Worm (Caenorhabditis elegans): ENCODE results near the gene F13D11.3.

Gene F13D11.3

DNA sequence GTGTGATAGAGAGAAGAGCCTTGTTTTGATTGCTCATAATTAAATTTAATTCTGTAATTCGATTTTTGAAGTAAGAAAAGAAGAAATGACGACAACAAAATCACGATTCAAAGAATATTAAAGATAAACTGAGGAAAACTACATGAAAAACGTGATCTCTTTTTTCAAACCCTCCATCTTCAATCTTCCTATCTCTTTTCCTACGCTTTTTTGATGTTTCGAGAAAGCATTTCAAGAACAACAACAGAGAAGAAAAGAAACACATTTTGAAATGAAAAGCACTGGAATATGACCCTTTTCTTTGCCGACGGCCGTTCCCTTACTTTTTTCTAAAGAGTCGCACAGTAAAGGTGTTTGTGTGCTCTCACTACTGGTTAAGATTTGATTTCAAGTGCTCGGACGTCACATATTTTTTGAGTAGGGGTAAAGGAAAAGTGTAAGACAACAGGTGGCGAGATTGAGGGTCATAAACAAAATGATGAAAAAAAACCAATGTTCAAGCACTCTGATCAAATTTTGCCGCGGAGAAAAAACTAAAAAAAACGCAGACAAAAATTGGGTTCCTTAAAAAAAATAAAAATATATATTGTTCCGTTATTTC lies at the start of gene F13D11.3:
Gene F13D11.3 (minus strand): TSS at position 51 of the 601 bp plus-strand sequence.
- TF ChIP-seq attf-5 (GFP tag; optimal IDR thresholded peaks at IDR 0.05) (no peak), fkh-3 (tag; optimal IDR thresholded peaks at IDR 0.05) (no peak), aptf-2 (GFP tag; conservative IDR thresholded peaks at IDR 0.05) (no peak), attf-3 (GFP tag; conservative IDR thresholded peaks at IDR 0.05) (no peak), ceh-58 (GFP tag; IDR thresholded peaks at IDR 0.05) (no peak), attf-6 (GFP tag; IDR thresholded peaks at IDR 0.05) (no peak), ccch-3 (GFP tag; optimal IDR thresholded peaks at IDR 0.05) (no peak)

DNA sequence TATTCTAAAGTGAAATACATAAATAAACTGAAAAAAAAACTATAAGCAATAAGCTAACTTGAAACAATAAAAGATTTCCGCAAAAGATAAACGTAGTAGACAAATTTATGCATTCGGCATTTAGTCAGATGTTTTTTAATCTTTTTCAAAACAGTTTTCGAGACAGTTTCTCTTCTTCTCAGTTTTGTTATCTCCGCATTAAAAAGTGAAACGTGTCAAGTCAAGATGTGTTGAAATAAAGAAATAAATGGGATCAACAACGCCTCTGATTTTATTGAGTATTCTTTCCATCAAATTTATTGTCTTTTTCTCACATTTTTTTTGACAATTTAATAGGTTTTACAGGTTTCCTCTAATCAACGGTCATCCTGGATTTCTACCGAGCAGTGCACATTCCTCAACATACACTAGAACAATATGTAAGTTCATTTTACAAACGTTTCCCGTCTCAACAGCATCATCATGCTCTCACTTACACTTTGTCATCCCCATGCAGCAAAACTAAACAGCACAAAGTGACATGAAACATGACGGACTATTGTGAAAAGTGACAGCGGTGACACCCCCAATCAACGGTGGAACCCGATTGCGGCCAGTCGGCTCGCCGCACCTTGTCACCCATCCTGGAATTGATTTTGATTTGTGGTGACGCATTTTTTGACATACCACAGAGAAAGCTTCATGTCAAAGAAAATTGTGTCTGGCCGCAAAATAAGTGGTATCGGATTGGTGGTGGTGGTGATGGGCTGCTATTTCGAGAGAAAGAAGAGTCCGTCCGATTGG lies 48.9 kb upstream of the F13D11.3 start:
- no peak for TF ChIP-seq let-526 (GFP tag; IDR thresholded peaks at IDR 0.05)
- no peak for TF ChIP-seq cebp-1 (GFP tag; IDR thresholded peaks at IDR 0.05)
- no peak for TF ChIP-seq cebp-1 (tag; optimal IDR thresholded peaks at IDR 0.05)
- TF ChIP-seq repo-1 (tag; optimal IDR thresholded peaks at IDR 0.05), result no peak
- TF ChIP-seq madf-8 (GFP tag; conservative IDR thresholded peaks at IDR 0.05), result no peak

ce11 chrX:5854163-5854451 lies 48.4 kb upstream of the F13D11.3 start, which contains the start of gene hog-1:
Gene hog-1, minus strand, starts transcription at chrX:5854263.
- TF ChIP-seq cebp-1 (GFP tag; IDR thresholded peaks at IDR 0.05), result no peak
- no peak for TF ChIP-seq cebp-1 (tag; optimal IDR thresholded peaks at IDR 0.05)
- no peak for TF ChIP-seq B0035.1 (tag; optimal IDR thresholded peaks at IDR 0.05)
- no peak for TF ChIP-seq madf-6 (GFP tag; IDR thresholded peaks at IDR 0.05)
- TF ChIP-seq unc-62 (GFP tag; optimal IDR thresholded peaks at IDR 0.05), result no peak
- TF ChIP-seq F55B11.4 (tag; optimal IDR thresholded peaks at IDR 0.05; ENCODE audit: borderline replicate concordance, insufficient read depth), result no peak
- TF ChIP-seq hmg-1.2 (GFP tag; IDR thresholded peaks at IDR 0.05), result no peak
- TF ChIP-seq F57C9.4 (tag; optimal IDR thresholded peaks at IDR 0.05), result no peak
- no peak for TF ChIP-seq dpl-1 (GFP tag; optimal IDR thresholded peaks at IDR 0.05)
- TF ChIP-seq atf-7 (tag; optimal IDR thresholded peaks at IDR 0.05), result no peak
- TF ChIP-seq dox-1 (GFP tag; IDR thresholded peaks at IDR 0.05), result no peak
- no peak for TF ChIP-seq egl-18 (GFP tag; IDR thresholded peaks at IDR 0.05)
- no peak for TF ChIP-seq ZK185.1 (tag; optimal IDR thresholded peaks at IDR 0.05; ENCODE audit: poor library complexity, severe bottlenecking)
- TF ChIP-seq snpc-1.1 (tag; optimal IDR thresholded peaks at IDR 0.05; ENCODE audit: insufficient read depth), result no peak
- no peak for TF ChIP-seq attf-5 (GFP tag; optimal IDR thresholded peaks at IDR 0.05)
- no peak for TF ChIP-seq ztf-25 (GFP tag; IDR thresholded peaks at IDR 0.05)
- TF ChIP-seq D2030.7 (GFP tag; IDR thresholded peaks at IDR 0.05), result no peak
- no peak for TF ChIP-seq bed-1 (GFP tag; IDR thresholded peaks at IDR 0.05)
- no peak for TF ChIP-seq madf-3 (GFP tag; IDR thresholded peaks at IDR 0.05)

DNA sequence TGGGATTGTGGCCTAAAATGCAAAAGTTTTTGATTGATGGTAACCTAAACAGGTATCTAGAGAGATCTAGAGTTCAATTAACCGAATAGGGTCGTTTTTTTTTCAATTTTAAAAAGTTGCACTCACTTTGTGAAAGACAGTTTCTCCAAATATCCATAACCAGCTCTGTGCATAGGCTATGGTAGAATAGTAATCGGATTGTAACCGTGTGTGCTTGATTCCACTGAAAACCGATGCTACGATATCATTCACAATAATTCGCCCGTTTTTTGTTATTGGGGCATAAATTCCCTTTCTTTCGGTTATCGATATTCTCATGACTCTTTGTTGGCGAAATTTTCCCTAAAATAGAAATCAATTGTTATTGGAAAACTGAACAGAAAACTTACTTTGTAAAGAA lies 46.4 kb upstream of the F13D11.3 start:
- TF ChIP-seq madf-8 (GFP tag; conservative IDR thresholded peaks at IDR 0.05), result no peak
- TF ChIP-seq let-526 (GFP tag; IDR thresholded peaks at IDR 0.05), result no peak
- no peak for TF ChIP-seq egrh-3 (GFP tag; IDR thresholded peaks at IDR 0.05)
- no peak for TF ChIP-seq C17E4.6 (GFP tag; IDR thresholded peaks at IDR 0.05)
- TF ChIP-seq lir-1 (GFP tag; conservative IDR thresholded peaks at IDR 0.05), result no peak
- TF ChIP-seq lsy-27 (tag; optimal IDR thresholded peaks at IDR 0.05; ENCODE audit: borderline replicate concordance, insufficient read depth), result no peak
- TF ChIP-seq fkh-3 (tag; optimal IDR thresholded peaks at IDR 0.05), result no peak
- no peak for TF ChIP-seq rcor-1 (GFP tag; IDR thresholded peaks at IDR 0.05)
- no peak for TF ChIP-seq zfh-2 (GFP tag; conservative IDR thresholded peaks at IDR 0.05)
- no peak for TF ChIP-seq ccch-3 (GFP tag; optimal IDR thresholded peaks at IDR 0.05)
- no peak for TF ChIP-seq F10E7.11 (tag; optimal IDR thresholded peaks at IDR 0.05)

Measured in whole organism, young adult.